Worm (Caenorhabditis elegans) whole organism, L4 larva: ENCODE results near the gene ssq-4.

Experiments
- ceh-82 ChIP-seq: sonication (generic microtip); optimal IDR thresholded peaks from 2 replicates; lab custom pipeline; 2017; ENCODE audit warnings: missing biosample characterization, missing genetic modification characterization
- pha-4 ChIP-seq, 2 experiments: fragments of 150-350 bp in 1 of 2; fragments of 200-800 bp in 1 of 2; sonication (Bioruptor generic) in 1 of 2; IDR thresholded peaks in 1 of 2; optimal IDR thresholded peaks in 1 of 2; 2 replicates each; pipeline versions ENCODE4 v1.3.6 to Lab custom; 2014 to 2022; ENCODE audit warnings: missing genetic modification characterization in 2 of 2, missing genetic modification reagents in 2 of 2, missing biosample characterization in 1 of 2, missing compliant biosample characterization in 1 of 2
- unc-62 ChIP-seq, 3 experiments: fragments of 150-350 bp in 1 of 3; sonication (generic microtip); optimal IDR thresholded peaks in 2 of 3; peaks in 1 of 3; 1 replicate in 1 of 3; 2 replicates in 2 of 3; lab custom pipeline; 2014 to 2017; ENCODE audit warnings: missing biosample characterization in 3 of 3, missing genetic modification characterization in 3 of 3, missing genetic modification reagents in 3 of 3, missing genotype in 1 of 3

DNA sequence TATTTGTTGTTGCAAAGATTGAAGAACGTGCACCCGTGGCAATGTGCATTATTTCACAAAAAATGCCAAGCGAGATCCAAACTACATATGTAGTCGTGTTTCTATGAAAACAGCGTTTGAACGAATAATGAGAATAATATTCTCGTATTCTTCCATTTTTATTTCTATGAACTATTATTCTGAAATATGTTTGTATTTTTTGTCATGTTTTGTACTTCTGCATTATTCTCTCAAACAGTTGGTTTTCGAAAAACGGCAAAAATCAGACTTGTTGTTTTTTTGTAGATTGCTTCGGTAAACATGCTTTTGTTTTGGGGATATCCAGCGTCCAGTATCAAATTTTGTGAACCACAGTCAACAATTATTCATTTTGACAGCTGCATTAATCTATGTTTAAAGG lies 30.0 kb upstream of the ssq-4 start, which contains the start of gene clec-177:
- TF ChIP-seq pha-4 (GFP tag; IDR thresholded peaks at IDR 0.05; lab: Robert Waterston, UW) (no peak), pha-4 (tag; optimal IDR thresholded peaks at IDR 0.05; lab: Kevin White, UChicago) (no peak), ceh-82 (tag; lab: Kevin White, UChicago) (no peak), unc-62 (GFP tag; optimal IDR thresholded peaks at IDR 0.05 in 1 of 2; lab: Kevin White, UChicago) (no peak), unc-62 (tag; optimal IDR thresholded peaks at IDR 0.05; lab: Kevin White, UChicago) (no peak)
